Worm (Caenorhabditis elegans): ENCODE data around the gene vig-1.

- no peak for TF ChIP-seq snpc-4 (GFP tag; optimal IDR thresholded peaks at IDR 0.05)
- no peak for TF ChIP-seq snpc-4 (tag; optimal IDR thresholded peaks at IDR 0.05)
- no peak for TF ChIP-seq bed-2 (GFP tag; IDR thresholded peaks at IDR 0.05)
- TF ChIP-seq hlh-26 (GFP tag; conservative IDR thresholded peaks at IDR 0.05), result no peak
- no peak for TF ChIP-seq ceh-91 (GFP tag; IDR thresholded peaks at IDR 0.05)
- TF ChIP-seq gei-17 (GFP tag; optimal IDR thresholded peaks at IDR 0.05), result no peak
- TF ChIP-seq T26A5.8 (tag; optimal IDR thresholded peaks at IDR 0.05), result no peak
- no peak for TF ChIP-seq tlf-1 (GFP tag; optimal IDR thresholded peaks at IDR 0.05)
- no peak for TF ChIP-seq Y53G8AR.9 (GFP tag; conservative IDR thresholded peaks at IDR 0.05)
- TF ChIP-seq unc-62 (GFP tag; optimal IDR thresholded peaks at IDR 0.05), result no peak
- TF ChIP-seq mel-28 (tag; optimal IDR thresholded peaks at IDR 0.05; ENCODE audit: borderline replicate concordance), result no peak
- TF ChIP-seq F33H1.4 (GFP tag; IDR thresholded peaks at IDR 0.05), result no peak
- no peak for TF ChIP-seq B0019.2 (GFP tag; conservative IDR thresholded peaks at IDR 0.05)
These were observed 5.9 kb downstream of the vig-1 start, which contains the start of gene jip-1 for ce11 chrII:1326689-1327088.

Measured in whole organism, young adult.